Worm (Caenorhabditis elegans): ENCODE data around the gene tag-329.

tag-329 gene

ce11 chrV:9561624-9562179 lies 27.0 kb downstream of the tag-329 start, which contains the start of gene rgef-1:
Gene rgef-1, minus strand, starts transcription at chrV:9561674.
- peak; percentile 17 for TF ChIP-seq pros-1 (tag; optimal IDR thresholded peaks at IDR 0.05)
- peak; percentile 85 for TF ChIP-seq ceh-31 (tag; optimal IDR thresholded peaks at IDR 0.05)
- no peak for TF ChIP-seq pag-3 (tag; optimal IDR thresholded peaks at IDR 0.05; ENCODE audit: borderline replicate concordance)
- no peak for TF ChIP-seq F13H6.1 (tag; optimal IDR thresholded peaks at IDR 0.05)
- TF ChIP-seq ceh-48 (tag; optimal IDR thresholded peaks at IDR 0.05): peak; percentile 89
- peak; percentile 37 for TF ChIP-seq ceh-34 (tag; optimal IDR thresholded peaks at IDR 0.05)
- TF ChIP-seq ama-1 (optimal IDR thresholded peaks at IDR 0.05): no peak
- TF ChIP-seq ceh-2 (tag; optimal IDR thresholded peaks at IDR 0.05): no peak
- TF ChIP-seq unc-86 (tag; optimal IDR thresholded peaks at IDR 0.05): no peak
- peak; percentile 47 for TF ChIP-seq nfya-1 (tag; optimal IDR thresholded peaks at IDR 0.05)
- TF ChIP-seq ceh-14 (tag; optimal IDR thresholded peaks at IDR 0.05): peak; percentile 76
- peak; percentile 59 for TF ChIP-seq tbx-2 (tag; optimal IDR thresholded peaks at IDR 0.05)
- peak; percentile 44 for TF ChIP-seq ceh-19 (GFP tag; optimal IDR thresholded peaks at IDR 0.05)
- no peak for TF ChIP-seq ceh-45 (GFP tag; IDR thresholded peaks at IDR 0.05)
- no peak for TF ChIP-seq npax-4 (tag; optimal IDR thresholded peaks at IDR 0.05)
- TF ChIP-seq unc-42 (tag; optimal IDR thresholded peaks at IDR 0.05): peak; percentile 87
- peak; percentile 33 for TF ChIP-seq C08G9.2 (tag; optimal IDR thresholded peaks at IDR 0.05)
- TF ChIP-seq ref-2 (tag; optimal IDR thresholded peaks at IDR 0.05): peak; percentile 20
- peak; percentile 44 for TF ChIP-seq ceh-18 (tag; optimal IDR thresholded peaks at IDR 0.05)

- TF ChIP-seq hlh-13 (GFP tag; optimal IDR thresholded peaks at IDR 0.05) (no peak), ceh-48 (tag; optimal IDR thresholded peaks at IDR 0.05) (no peak), ets-4 (tag; optimal IDR thresholded peaks at IDR 0.05) (no peak), pqm-1 (tag; optimal IDR thresholded peaks at IDR 0.05) (no peak), ref-2 (tag; optimal IDR thresholded peaks at IDR 0.05) (no peak), ceh-14 (tag; optimal IDR thresholded peaks at IDR 0.05) (no peak), unc-3 (GFP tag; conservative IDR thresholded peaks at IDR 0.05) (no peak), unc-3 (tag; optimal IDR thresholded peaks at IDR 0.05) (no peak), che-1 (tag; optimal IDR thresholded peaks at IDR 0.05) (no peak), rnt-1 (tag; optimal IDR thresholded peaks at IDR 0.05) (no peak), ceh-6 (GFP tag; optimal IDR thresholded peaks at IDR 0.05) (no peak), dmd-4 (tag; optimal IDR thresholded peaks at IDR 0.05; ENCODE audit: borderline replicate concordance) (no peak), ahr-1 (tag; optimal IDR thresholded peaks at IDR 0.05) (no peak), K02D7.2 (tag; optimal IDR thresholded peaks at IDR 0.05) (no peak)
Observed at ce11 chrV:9563585-9563984, 28.9 kb downstream of the tag-329 start.

- no peak for TF ChIP-seq dmd-4 (tag; optimal IDR thresholded peaks at IDR 0.05; ENCODE audit: borderline replicate concordance)
- no peak for TF ChIP-seq ceh-2 (tag; optimal IDR thresholded peaks at IDR 0.05)
- no peak for TF ChIP-seq elt-2 (tag; optimal IDR thresholded peaks at IDR 0.05)
- TF ChIP-seq ceh-14 (tag; optimal IDR thresholded peaks at IDR 0.05): no peak
- no peak for TF ChIP-seq mec-3 (tag; optimal IDR thresholded peaks at IDR 0.05; ENCODE audit: borderline replicate concordance)
- TF ChIP-seq ceh-9 (tag; optimal IDR thresholded peaks at IDR 0.05): no peak
- no peak for TF ChIP-seq pqm-1 (tag; optimal IDR thresholded peaks at IDR 0.05)
- TF ChIP-seq lin-11 (tag; optimal IDR thresholded peaks at IDR 0.05): no peak
- no peak for TF ChIP-seq hlh-15 (tag; optimal IDR thresholded peaks at IDR 0.05)
- TF ChIP-seq sox-2 (GFP tag; IDR thresholded peaks at IDR 0.05): no peak
- TF ChIP-seq nhr-11 (tag; optimal IDR thresholded peaks at IDR 0.05): no peak
- TF ChIP-seq ahr-1 (tag; optimal IDR thresholded peaks at IDR 0.05): no peak
- no peak for TF ChIP-seq ceh-22 (tag; optimal IDR thresholded peaks at IDR 0.05)
- no peak for TF ChIP-seq zip-5 (tag; optimal IDR thresholded peaks at IDR 0.05)
- TF ChIP-seq pros-1 (tag; optimal IDR thresholded peaks at IDR 0.05): no peak
- TF ChIP-seq ets-4 (tag; optimal IDR thresholded peaks at IDR 0.05): no peak
Observed at ce11 chrV:9568707-9569106, 34.0 kb downstream of the tag-329 start, which contains the start of gene F25B3.4. Gene F25B3.4, minus strand, starts transcription at chrV:9568807.
